Worm (Caenorhabditis elegans): Measurements from ENCODE around the gene uda-1.

uda-1 gene

DNA sequence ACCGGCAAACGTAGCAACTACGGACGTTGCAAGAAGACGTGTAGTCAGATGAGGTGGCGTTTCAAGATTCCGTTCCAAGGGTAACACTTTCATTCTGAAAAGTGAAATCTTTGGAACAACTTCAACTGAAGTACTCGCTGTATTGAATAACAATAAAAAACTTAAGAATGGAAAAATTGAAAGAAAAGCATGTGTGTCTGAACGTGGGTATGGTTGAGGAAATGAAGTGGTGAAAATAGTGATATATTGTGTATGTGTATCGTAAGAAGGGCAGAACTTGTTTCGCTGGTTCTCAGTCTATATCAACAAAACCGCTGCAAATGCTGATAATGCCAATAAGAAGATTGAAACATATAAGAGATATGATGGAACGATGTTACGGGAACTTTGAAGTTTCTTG, 8.8 kb upstream of the uda-1 start, which contains the start of gene K08H10.6:
TSS of gene K08H10.6 (minus strand) at position 101 of the 400 bp plus-strand sequence.
- no peak for TF ChIP-seq lin-13 (tag; optimal IDR thresholded peaks at IDR 0.05)
- no peak for TF ChIP-seq cnd-1 (tag; optimal IDR thresholded peaks at IDR 0.05)

DNA sequence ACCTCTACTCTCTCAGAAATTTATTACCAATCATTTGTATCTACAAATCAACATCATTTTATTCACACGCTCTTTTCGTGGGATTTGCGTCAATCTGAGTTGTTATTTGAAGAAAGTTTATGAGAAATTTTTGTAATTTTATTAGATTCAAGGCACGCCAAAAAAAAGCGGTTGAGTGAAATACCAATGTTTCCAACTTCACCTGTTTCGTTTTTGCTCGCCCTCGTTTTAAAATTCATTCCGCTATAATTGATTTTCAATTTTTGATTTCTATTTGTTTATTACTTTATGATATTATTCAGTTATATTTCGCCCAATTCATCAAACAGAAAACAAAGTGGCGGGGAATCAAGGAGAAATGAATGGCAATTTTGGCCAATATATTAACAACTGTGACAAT, 3.8 kb upstream of the uda-1 start, which contains the start of gene K08H10.10:
TSS of gene K08H10.10 (plus strand) at position 301 of the 400 bp plus-strand sequence.
- TF ChIP-seq mls-2 (tag; optimal IDR thresholded peaks at IDR 0.05) (no peak), tbx-8 (GFP tag; optimal IDR thresholded peaks at IDR 0.05) (no peak), bed-3 (GFP tag; optimal IDR thresholded peaks at IDR 0.05) (no peak), sem-2 (GFP tag; optimal IDR thresholded peaks at IDR 0.05) (no peak), lin-32 (GFP tag; optimal IDR thresholded peaks at IDR 0.05) (no peak), nhr-76 (tag; optimal IDR thresholded peaks at IDR 0.05) (no peak), unc-62 (GFP tag; optimal IDR thresholded peaks at IDR 0.05) (no peak), lin-13 (tag; optimal IDR thresholded peaks at IDR 0.05) (no peak), ceh-43 (GFP tag; optimal IDR thresholded peaks at IDR 0.05) (no peak), elt-1 (tag; optimal IDR thresholded peaks at IDR 0.05; ENCODE audit: borderline replicate concordance, insufficient read depth) (no peak), nhr-237 (tag; optimal IDR thresholded peaks at IDR 0.05) (no peak), blmp-1 (tag; optimal IDR thresholded peaks at IDR 0.05) (no peak), mep-1 (tag; optimal IDR thresholded peaks at IDR 0.05) (no peak), elt-3 (tag; optimal IDR thresholded peaks at IDR 0.05) (no peak), ces-1 (GFP tag; optimal IDR thresholded peaks at IDR 0.05) (no peak), M03D4.4 (tag; optimal IDR thresholded peaks at IDR 0.05) (no peak)

DNA sequence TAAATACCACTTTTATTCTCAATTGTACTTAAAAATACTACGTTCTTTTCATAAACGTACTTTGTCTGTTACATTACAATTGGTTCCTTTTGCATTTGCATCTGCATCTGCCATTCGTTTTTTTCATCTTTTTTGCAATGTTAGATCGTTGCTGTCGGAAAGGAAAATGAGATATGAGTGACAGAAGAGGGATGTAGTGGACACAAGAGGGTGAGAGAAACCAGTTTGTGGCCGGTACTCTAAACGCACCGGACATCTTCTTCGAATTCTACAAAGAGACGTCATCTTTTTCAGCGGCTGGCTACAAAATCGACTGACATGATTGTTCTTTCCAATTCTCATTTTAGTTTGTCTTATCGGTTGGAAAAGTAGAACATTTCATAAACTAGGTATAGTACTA, 1.8 kb upstream of the uda-1 start:
- TF ChIP-seq unc-62 (GFP tag; optimal IDR thresholded peaks at IDR 0.05) = peak; percentile 74
- no peak for TF ChIP-seq nhr-28 (tag; optimal IDR thresholded peaks at IDR 0.05)
- no peak for TF ChIP-seq sptf-1 (tag; optimal IDR thresholded peaks at IDR 0.05)

DNA sequence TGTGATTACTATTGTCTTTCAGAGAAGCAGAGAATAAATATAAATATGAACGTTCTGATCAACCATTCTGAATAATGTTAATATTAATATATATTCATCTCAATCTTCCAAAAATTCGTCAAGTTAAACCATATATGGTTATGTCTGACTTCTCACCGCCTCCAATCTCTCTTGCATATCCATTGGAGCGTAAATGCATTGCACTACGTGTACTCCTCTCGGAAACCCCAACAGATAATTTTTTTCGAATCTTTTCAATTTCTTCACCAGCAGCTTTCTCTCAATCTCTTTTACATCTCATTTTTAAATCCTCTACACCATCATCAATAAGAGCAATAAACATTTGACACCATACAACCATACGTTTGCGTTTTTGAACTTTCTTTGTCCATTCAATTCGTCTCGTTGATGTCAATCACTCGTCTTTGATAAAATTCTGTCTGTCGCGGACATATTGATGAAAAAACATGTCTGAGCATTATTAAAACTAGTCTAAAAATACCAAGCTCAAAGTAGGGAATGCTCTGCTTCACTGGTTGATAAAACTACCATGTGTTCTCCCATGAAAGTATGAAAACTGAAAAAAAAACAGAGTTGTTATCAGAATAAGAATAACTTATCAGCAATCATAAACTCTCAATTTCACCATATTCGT, 1.1 kb upstream of the uda-1 start:
- TF ChIP-seq mab-5 (tag; optimal IDR thresholded peaks at IDR 0.05) (no peak), blmp-1 (tag; optimal IDR thresholded peaks at IDR 0.05) (no peak), sem-2 (GFP tag; optimal IDR thresholded peaks at IDR 0.05) (no peak), elt-3 (tag; optimal IDR thresholded peaks at IDR 0.05) (no peak), cnd-1 (tag; optimal IDR thresholded peaks at IDR 0.05) (no peak), nhr-76 (tag; optimal IDR thresholded peaks at IDR 0.05) (no peak), nhr-28 (tag; optimal IDR thresholded peaks at IDR 0.05) (no peak), lin-13 (tag; optimal IDR thresholded peaks at IDR 0.05) (no peak), ceh-83 (GFP tag; optimal IDR thresholded peaks at IDR 0.05) (no peak), ztf-11 (tag; optimal IDR thresholded peaks at IDR 0.05) (no peak), elt-1 (tag; optimal IDR thresholded peaks at IDR 0.05; ENCODE audit: borderline replicate concordance, insufficient read depth) (no peak), nhr-12 (tag; optimal IDR thresholded peaks at IDR 0.05) (no peak), unc-120 (tag; optimal IDR thresholded peaks at IDR 0.05; ENCODE audit: poor library complexity, severe bottlenecking) (peak; percentile 62), lsy-2 (tag; optimal IDR thresholded peaks at IDR 0.05) (peak; percentile 26), ces-1 (GFP tag; optimal IDR thresholded peaks at IDR 0.05) (peak; percentile 45), sptf-1 (tag; optimal IDR thresholded peaks at IDR 0.05) (no peak), ceh-43 (GFP tag; optimal IDR thresholded peaks at IDR 0.05) (no peak), ham-2 (GFP tag; optimal IDR thresholded peaks at IDR 0.05) (no peak), unc-62 (GFP tag; optimal IDR thresholded peaks at IDR 0.05) (no peak), mep-1 (tag; optimal IDR thresholded peaks at IDR 0.05) (peak; percentile 3)

DNA sequence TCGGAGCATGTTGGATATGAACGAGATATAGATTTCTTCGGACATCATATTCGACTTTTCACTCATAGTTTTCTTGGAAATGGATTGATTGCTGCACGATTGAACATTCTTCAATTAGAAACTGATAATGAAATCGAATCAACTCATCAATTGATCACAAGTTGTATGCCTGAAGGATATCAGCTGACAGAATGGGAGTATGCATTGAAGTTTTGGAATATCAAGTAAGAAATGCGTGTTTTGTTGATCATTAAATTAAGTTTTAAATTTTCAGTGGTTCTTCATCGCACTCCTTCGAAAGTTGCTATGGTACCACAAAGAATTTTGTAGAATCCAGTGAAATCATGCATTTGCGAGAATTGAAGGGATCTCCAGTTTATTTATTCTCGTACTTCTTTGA, 1.8 kb downstream of the uda-1 start:
- no peak for TF ChIP-seq bed-3 (GFP tag; optimal IDR thresholded peaks at IDR 0.05)

DNA sequence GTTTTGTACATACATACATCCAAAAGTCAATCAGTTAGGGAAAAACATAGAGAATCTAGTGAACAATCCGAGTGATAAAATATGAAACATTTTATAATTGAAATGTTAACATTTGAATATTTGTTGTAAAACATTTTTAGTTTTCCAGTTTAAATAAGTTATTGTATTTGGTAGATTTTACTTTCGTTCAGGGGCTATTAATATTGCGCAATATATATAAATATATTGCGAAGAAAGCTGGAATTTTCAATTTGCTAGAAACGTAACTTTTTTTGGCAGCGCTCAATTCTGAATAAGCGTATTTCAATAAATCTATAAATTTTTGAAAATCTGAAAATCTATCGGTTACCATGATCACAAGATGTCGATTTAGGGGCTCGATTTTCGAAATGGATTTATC, 2.9 kb downstream of the uda-1 start:
- TF ChIP-seq nhr-2 (tag; optimal IDR thresholded peaks at IDR 0.05) = no peak
- peak; percentile 95 for TF ChIP-seq zip-8 (tag; optimal IDR thresholded peaks at IDR 0.05)

Data from whole organism, mixed stage, embryonic.